Worm (Caenorhabditis elegans) whole organism, L1 larva: Measurements from ENCODE around the gene C23H3.5.

ENCODE experiments used
- F16B12.6 ChIP-seq: fragments of 150-350 bp; optimal IDR thresholded peaks from 2 replicates; lab custom pipeline; 2014; ENCODE audit warnings: missing biosample characterization, missing genetic modification characterization
- alr-1 ChIP-seq: fragments of 200-800 bp; sonication (Bioruptor generic); optimal IDR thresholded peaks from 2 replicates; lab custom pipeline; 2018; ENCODE audit warnings: borderline replicate concordance, mild to moderate bottlenecking, missing genetic modification characterization, missing compliant biosample characterization
- dpl-1 ChIP-seq, 3 experiments: fragments of 150-350 bp in 2 of 3; sonication (generic microtip) in 1 of 3; optimal IDR thresholded peaks; 2 replicates each; lab custom pipeline; 2014 to 2017; ENCODE audit warnings: missing biosample characterization in 3 of 3, missing genetic modification characterization in 3 of 3, missing genetic modification reagents in 3 of 3
- egl-27 ChIP-seq, 2 experiments: fragments of 150-350 bp in 1 of 2; sonication (generic microtip); optimal IDR thresholded peaks; 3 replicates each; lab custom pipeline; 2017 to 2018; ENCODE audit warnings: missing biosample characterization in 2 of 2, missing genetic modification characterization in 2 of 2, missing genetic modification reagents in 2 of 2
- elt-3 ChIP-seq, 6 experiments: fragments of 150-350 bp in 1 of 6; sonication (generic microtip); optimal IDR thresholded peaks; 2 replicates each; lab custom pipeline; 2017 to 2018; ENCODE audit warnings: missing biosample characterization in 6 of 6, missing genetic modification characterization in 6 of 6, inconsistent platforms in 1 of 6
- lin-14 ChIP-seq: fragments of 200-800 bp; sonication (Bioruptor generic); optimal IDR thresholded peaks from 2 replicates; lab custom pipeline; 2018; ENCODE audit warnings: mild to moderate bottlenecking, missing genetic modification characterization, moderate library complexity, missing compliant biosample characterization
- tbx-2 ChIP-seq: sonication (generic microtip); optimal IDR thresholded peaks from 2 replicates; lab custom pipeline; 2016; ENCODE audit warnings: missing genetic modification characterization, missing compliant biosample characterization
- ztf-11 ChIP-seq, 2 experiments: sonication (generic microtip); optimal IDR thresholded peaks; 2 replicates each; lab custom pipeline; 2016 to 2017; ENCODE audit warnings: missing genetic modification characterization in 2 of 2, missing biosample characterization in 1 of 2, missing compliant biosample characterization in 1 of 2

ce11 chrII:23025-23424 lies 24.4 kb upstream of the C23H3.5 start, which contains the start of gene sqt-2:
- TF ChIP-seq lin-14 (GFP tag; lab: Kevin White, UChicago) (no peak), egl-27 (tag; optimal IDR thresholded peaks at IDR 0.05; lab: Kevin White, UChicago) (no peak), alr-1 (tag; lab: Kevin White, UChicago) (no peak), ztf-11 (tag; optimal IDR thresholded peaks at IDR 0.05; lab: Kevin White, UChicago) (no peak), F16B12.6 (tag; lab: Kevin White, UChicago) (no peak), elt-3 (tag; optimal IDR thresholded peaks at IDR 0.05; lab: Kevin White, UChicago) (no peak), tbx-2 (tag; lab: Kevin White, UChicago) (no peak), dpl-1 (GFP tag; optimal IDR thresholded peaks at IDR 0.05; lab: Kevin White, UChicago) (no peak)
